Fruit fly (Drosophila melanogaster): ENCODE data around the gene eIF5B.
A peak's percentile ranks its signal among the peaks of the same experiment; 100 is the strongest.

eIF5B gene

DNA sequence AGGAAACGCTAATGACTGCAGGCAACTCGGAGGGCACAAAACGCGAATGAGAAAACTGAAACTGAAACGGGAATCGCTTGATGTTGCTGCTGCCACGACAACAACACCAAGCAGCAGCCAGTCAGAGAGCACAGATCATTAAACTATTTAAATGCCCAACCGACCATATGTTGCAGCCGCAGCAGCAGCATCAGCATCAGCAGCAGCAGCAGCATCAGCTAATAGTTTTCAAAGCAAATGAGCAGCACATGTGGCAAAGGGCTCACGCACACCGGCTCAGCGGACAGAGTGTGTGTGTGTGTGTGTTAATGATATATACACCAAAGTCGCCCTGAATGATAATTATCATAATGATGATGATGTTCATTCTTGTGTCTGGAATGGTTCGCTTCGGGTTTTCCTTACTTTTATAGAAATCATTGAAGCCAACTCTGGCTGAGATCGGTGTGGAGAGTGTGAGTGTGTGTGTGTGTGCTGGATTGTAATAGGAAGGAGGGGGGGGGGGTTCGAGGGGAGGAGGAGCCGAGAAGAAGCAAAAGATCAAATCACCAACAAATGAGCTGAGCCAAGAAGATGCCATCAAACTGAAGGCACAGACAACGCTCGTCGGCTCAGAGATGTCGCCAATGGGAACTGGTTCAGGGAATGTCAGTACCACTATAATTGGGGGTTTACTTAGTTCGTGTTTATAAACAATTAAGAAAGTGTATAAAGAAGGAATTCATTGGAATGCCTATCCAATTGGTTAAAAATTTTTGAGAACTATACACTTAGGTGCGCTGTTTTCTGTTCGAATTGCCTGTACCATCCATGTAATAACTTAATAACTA is 51.8 kb downstream of the eIF5B start (continued):
- TF ChIP-seq zf30C (GFP tag; optimal IDR thresholded peaks at IDR 0.05) (peak; percentile 15), bbx (GFP tag; IDR thresholded peaks at IDR 0.05; ENCODE audit: partially characterized antibody) (0 out of 2 replicates have a peak, but pooled peaks have one; percentile 27), zen (tag; optimal IDR thresholded peaks at IDR 0.05) (peak; percentile 77), inv (GFP tag; IDR thresholded peaks at IDR 0.05; ENCODE audit: partially characterized antibody) (no peak), Stat92E (GFP tag; optimal IDR thresholded peaks at IDR 0.05) (peak in 1 of 3 experiments; percentile 35), D (optimal IDR thresholded peaks at IDR 0.05) (peak; percentile 82), D (GFP tag; optimal IDR thresholded peaks at IDR 0.05) (no peak), abd-A (tag; optimal IDR thresholded peaks at IDR 0.05) (peak; percentile 59), gsb-n (tag; optimal IDR thresholded peaks at IDR 0.05) (no peak), CG4360 (GFP tag; IDR thresholded peaks at IDR 0.05) (peak; percentile 78), CG33557 (GFP tag; optimal IDR thresholded peaks at IDR 0.05) (no peak), CG2199 (GFP tag; IDR thresholded peaks at IDR 0.05) (peak; percentile 66; the same call in 1 of the 3 replicates), Vsx1 (GFP tag; optimal IDR thresholded peaks at IDR 0.05) (no peak), aop (GFP tag; IDR thresholded peaks at IDR 0.05) (0 out of 2 replicates have a peak, but pooled peaks have one; percentile 31), CG1647 (GFP tag; optimal IDR thresholded peaks at IDR 0.05) (no peak), pb (GFP tag; optimal IDR thresholded peaks at IDR 0.05) (no peak), cg (GFP tag; optimal IDR thresholded peaks at IDR 0.05) (peak; percentile 90), Med (GFP tag) (peak; percentile 25), CG13775 (GFP tag; optimal IDR thresholded peaks at IDR 0.05) (no peak), pros (GFP tag; optimal IDR thresholded peaks at IDR 0.05) (peak; percentile 85), Nf-YB (GFP tag; optimal IDR thresholded peaks at IDR 0.05) (peak; percentile 41), Dll (GFP tag; IDR thresholded peaks at IDR 0.05; ENCODE audit: partially characterized antibody) (0 out of 4 replicates have a peak, but pooled peaks have one; percentile 34), vnd (GFP tag; IDR thresholded peaks at IDR 0.05; ENCODE audit: partially characterized antibody) (no peak), twi (tag; optimal IDR thresholded peaks at IDR 0.05) (peak; percentile 100)

DNA sequence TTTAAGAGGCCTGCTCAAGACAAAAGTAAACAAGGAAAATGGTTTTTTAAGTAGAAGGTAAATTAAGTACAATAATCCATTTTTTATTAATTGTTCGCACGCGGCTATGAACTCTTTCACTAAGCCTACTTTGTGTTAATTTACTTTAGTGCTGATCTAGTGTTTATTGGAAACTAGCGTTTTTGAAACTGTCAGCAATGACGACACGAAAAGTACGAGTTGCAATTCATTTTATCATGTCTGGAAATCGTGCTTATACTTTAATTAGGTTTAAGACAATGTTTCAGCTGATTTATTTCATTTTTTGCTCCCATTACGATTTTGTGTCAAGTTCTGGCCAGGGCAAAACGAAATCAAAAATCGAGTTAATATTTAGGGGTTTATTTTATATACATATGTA is 52.5 kb downstream of the eIF5B start:
- no peak for TF ChIP-seq hkb (optimal IDR thresholded peaks at IDR 0.05)
- no peak for TF ChIP-seq hkb (GFP tag; IDR thresholded peaks at IDR 0.05)
- no peak for TF ChIP-seq seq (GFP tag; IDR thresholded peaks at IDR 0.05)
- no peak for TF ChIP-seq Oli (tag; optimal IDR thresholded peaks at IDR 0.05)
- TF ChIP-seq al (GFP tag; IDR thresholded peaks at IDR 0.05): no peak
- no peak for TF ChIP-seq lab (GFP tag; optimal IDR thresholded peaks at IDR 0.05)
- no peak for TF ChIP-seq pfk (GFP tag; optimal IDR thresholded peaks at IDR 0.05)
- TF ChIP-seq dan (GFP tag; IDR thresholded peaks at IDR 0.05): no peak
- no peak for TF ChIP-seq Dip2 (GFP tag; IDR thresholded peaks at IDR 0.05)
- no peak for TF ChIP-seq CG17912 (GFP tag; optimal IDR thresholded peaks at IDR 0.05)
- TF ChIP-seq Deaf1 (tag; optimal IDR thresholded peaks at IDR 0.05): no peak

DNA sequence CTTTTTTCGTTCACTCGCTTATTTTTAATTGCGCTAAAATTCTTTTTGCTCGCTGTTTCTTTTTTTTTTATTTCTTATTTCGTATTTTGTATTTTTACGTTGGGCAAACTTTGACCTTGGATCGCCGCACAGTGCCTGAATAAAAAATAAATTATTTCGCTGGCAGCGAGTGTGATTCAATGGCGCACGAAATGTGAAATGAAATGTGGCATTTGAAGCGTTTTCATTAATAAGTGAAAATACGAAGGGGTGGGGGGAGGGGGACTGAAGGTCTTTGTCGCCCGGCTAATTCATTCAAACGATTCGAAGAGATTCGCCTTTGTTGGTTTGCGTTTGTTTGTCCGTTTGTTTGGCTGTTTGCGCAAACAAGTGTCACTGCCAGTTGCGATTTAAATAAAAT is 53.3 kb downstream of the eIF5B start:
- TF ChIP-seq D19B (GFP tag; optimal IDR thresholded peaks at IDR 0.05) (no peak), dysf (GFP tag; IDR thresholded peaks at IDR 0.05) (no peak), CG8388 (GFP tag; optimal IDR thresholded peaks at IDR 0.05) (no peak), ftz-f1 (GFP tag; optimal IDR thresholded peaks at IDR 0.05) (peak; percentile 74), CG1792 (GFP tag; optimal IDR thresholded peaks at IDR 0.05) (no peak), Spps (tag; optimal IDR thresholded peaks at IDR 0.05) (no peak), C15 (GFP tag; IDR thresholded peaks at IDR 0.05) (no peak), CrebB (tag; optimal IDR thresholded peaks at IDR 0.05) (no peak), cas (GFP tag; IDR thresholded peaks at IDR 0.05) (no peak), oc (tag; optimal IDR thresholded peaks at IDR 0.05) (peak; percentile 9), Meics (GFP tag; optimal IDR thresholded peaks at IDR 0.05) (no peak), Hr51 (GFP tag; optimal IDR thresholded peaks at IDR 0.05) (no peak), Bgb (GFP tag; IDR thresholded peaks at IDR 0.05; ENCODE audit: partially characterized antibody) (no peak), tin (GFP tag; optimal IDR thresholded peaks at IDR 0.05) (no peak)
